Fruit fly (Drosophila melanogaster): ENCODE measurements around the gene Myo28B1.
"Not testable (repeated sequence)": the region's sequence is repeated elsewhere in the genome, so short reads cannot be mapped to it uniquely, and the experiment has no call there.

The Myo28B1 gene

dm6 chr2L:7722723-7723122 lies 56.9 kb downstream of the Myo28B1 start, which contains the start of gene CG13794:
TSS of gene CG13794 (minus strand) at chr2L:7722823.
- TF ChIP-seq CG17801 (GFP tag; optimal IDR thresholded peaks at IDR 0.05; ENCODE audit: partially characterized antibody), result no peak

dm6 chr2L:7726268-7726997 lies 60.6 kb downstream of the Myo28B1 start, which contains the start of gene CG13795:
TSS of gene CG13795 (minus strand) at chr2L:7726298.
- TF ChIP-seq CG17801 (GFP tag; optimal IDR thresholded peaks at IDR 0.05; ENCODE audit: partially characterized antibody), result no peak

dm6 chr2L:7732570-7732969 lies 66.7 kb downstream of the Myo28B1 start, which contains the start of gene CG13796:
TSS of gene CG13796 (minus strand) at chr2L:7732670.
- TF ChIP-seq CG17801 (GFP tag; optimal IDR thresholded peaks at IDR 0.05; ENCODE audit: partially characterized antibody), result not testable (repeated sequence)

- TF ChIP-seq CG17801 (GFP tag; optimal IDR thresholded peaks at IDR 0.05; ENCODE audit: partially characterized antibody), result not testable (repeated sequence)
These were observed 72.9 kb downstream of the Myo28B1 start, which contains the start of gene CG31904 for dm6 chr2L:7738709-7739108. TSS of gene CG31904 (minus strand) at chr2L:7738809.
